Fruit fly (Drosophila melanogaster) Kc167 (cell line): ENCODE data around the gene Ssl2.

Experiments
- Myc ChIP-seq: fragments of >200 bp; optimal IDR thresholded peaks from 2 replicates; lab custom pipeline; 2017; ENCODE audit warnings: missing external identifiers
- Sin3A ChIP-seq: fragments of >200 bp; optimal IDR thresholded peaks from 2 replicates; lab custom pipeline; 2018; ENCODE audit warnings: missing external identifiers
- h ChIP-seq: fragments of >200 bp; optimal IDR thresholded peaks from 3 replicates; lab custom pipeline; 2018; ENCODE audit warnings: missing external identifiers
- insv ChIP-seq: fragments of >200 bp; optimal IDR thresholded peaks from 3 replicates; lab custom pipeline; 2018; ENCODE audit warnings: missing external identifiers
- psq ChIP-seq: fragments of >200 bp; optimal IDR thresholded peaks from 2 replicates; lab custom pipeline; 2017; ENCODE audit warnings: missing external identifiers

DNA sequence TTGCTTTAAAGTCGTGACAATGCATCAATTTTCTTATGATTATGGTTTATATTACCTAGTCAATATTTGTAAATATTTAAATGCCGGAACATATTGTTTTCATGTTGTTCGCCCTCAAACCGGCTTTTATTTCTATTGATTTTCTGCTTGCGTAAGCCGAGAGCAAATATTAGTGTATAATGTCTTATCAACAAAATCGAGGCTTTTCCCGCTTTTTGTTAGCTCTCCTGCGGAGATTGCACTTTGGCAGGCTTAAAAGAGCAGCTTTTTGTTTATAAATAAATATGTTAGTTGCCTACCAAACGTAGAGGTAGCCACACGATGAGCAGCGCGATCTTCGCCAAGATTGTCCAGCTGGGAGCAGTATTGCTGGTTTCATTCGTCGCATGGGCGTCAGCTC, 19.9 kb upstream of the Ssl2 start, which contains the start of gene CG11842:
- TF ChIP-seq insv (no peak), psq (lab: Kevin White, UChicago) (no peak), Sin3A (lab: Kevin White, UChicago) (no peak), h (lab: Kevin White, UChicago) (no peak), Myc (lab: Kevin White, UChicago) (no peak)
